Worm (Caenorhabditis elegans): ENCODE measurements around the gene Y73B6BL.27.

Y73B6BL.27 gene

ce11 chrIV:6487047-6487446 lies 14.0 kb upstream of the Y73B6BL.27 start, which contains the start of gene Y73B6BL.37 (continued):
- TF ChIP-seq F23B12.7 (tag; optimal IDR thresholded peaks at IDR 0.05; ENCODE audit: insufficient read depth) (no peak), bed-1 (GFP tag; IDR thresholded peaks at IDR 0.05) (no peak)

- TF ChIP-seq bed-1 (GFP tag; IDR thresholded peaks at IDR 0.05): no peak
- TF ChIP-seq sdz-38 (tag; optimal IDR thresholded peaks at IDR 0.05): no peak
- 0 out of 2 replicates have a peak, but pooled peaks have one; percentile 47 for TF ChIP-seq attf-3 (GFP tag; conservative IDR thresholded peaks at IDR 0.05)
- TF ChIP-seq lin-35 (GFP tag; optimal IDR thresholded peaks at IDR 0.05): peak in 1 of 3 experiments; percentile 10
- TF ChIP-seq Y79H2A.3 (GFP tag; conservative IDR thresholded peaks at IDR 0.05): 0 out of 2 replicates have a peak, but pooled peaks have one; percentile 12
- peak; percentile 57 for TF ChIP-seq ztf-26 (tag; optimal IDR thresholded peaks at IDR 0.05)
- TF ChIP-seq Y53F4B.3 (GFP tag; IDR thresholded peaks at IDR 0.05): peak; percentile 35; the same call in 1 of the 2 replicates
- TF ChIP-seq sptf-2 (GFP tag; optimal IDR thresholded peaks at IDR 0.05): no peak
- no peak for TF ChIP-seq F22D6.2 (tag; optimal IDR thresholded peaks at IDR 0.05)
- no peak; the same call in 1 of the 2 replicates for TF ChIP-seq ekl-4 (GFP tag; IDR thresholded peaks at IDR 0.05)
- peak; percentile 32 for TF ChIP-seq mes-4 (tag; optimal IDR thresholded peaks at IDR 0.05)
- TF ChIP-seq lin-54 (GFP tag; optimal IDR thresholded peaks at IDR 0.05): peak; percentile 60
- TF ChIP-seq K11D2.4 (GFP tag; IDR thresholded peaks at IDR 0.05): 0 out of 2 replicates have a peak, but pooled peaks have one; percentile 62
- peak; percentile 68 for TF ChIP-seq snpc-3.4 (tag; optimal IDR thresholded peaks at IDR 0.05)
- peak; percentile 57 for TF ChIP-seq B0336.3 (GFP tag; IDR thresholded peaks at IDR 0.05)
- peak; percentile 96 for TF ChIP-seq tbp1 (GFP tag; optimal IDR thresholded peaks at IDR 0.05)
- TF ChIP-seq unc-130 (GFP tag; optimal IDR thresholded peaks at IDR 0.05): peak; percentile 4
- peak; percentile 2 for TF ChIP-seq tlf-1 (GFP tag; optimal IDR thresholded peaks at IDR 0.05)
- TF ChIP-seq F55B11.4 (tag; optimal IDR thresholded peaks at IDR 0.05; ENCODE audit: borderline replicate concordance, insufficient read depth): no peak
- TF ChIP-seq nfyb-1 (GFP tag; IDR thresholded peaks at IDR 0.05): peak; percentile 78
- TF ChIP-seq efl-1 (GFP tag; optimal IDR thresholded peaks at IDR 0.05): no peak
- TF ChIP-seq cebp-2 (GFP tag; IDR thresholded peaks at IDR 0.05): no peak
- TF ChIP-seq nhr-179 (tag; optimal IDR thresholded peaks at IDR 0.05): no peak
- TF ChIP-seq aptf-3 (GFP tag; IDR thresholded peaks at IDR 0.05): no peak
- TF ChIP-seq F10E7.11 (tag; optimal IDR thresholded peaks at IDR 0.05): no peak
- TF ChIP-seq nhr-120 (GFP tag; IDR thresholded peaks at IDR 0.05): no peak
- no peak for TF ChIP-seq zfh-2 (GFP tag; conservative IDR thresholded peaks at IDR 0.05)
- peak; percentile 17 for TF ChIP-seq atf-7 (tag; optimal IDR thresholded peaks at IDR 0.05)
- TF ChIP-seq F37B4.10 (GFP tag; IDR thresholded peaks at IDR 0.05): no peak
- no peak for TF ChIP-seq B0019.2 (GFP tag; conservative IDR thresholded peaks at IDR 0.05)
- peak; percentile 80 for TF ChIP-seq attf-6 (GFP tag; IDR thresholded peaks at IDR 0.05)
- TF ChIP-seq Y53G8AR.9 (GFP tag; conservative IDR thresholded peaks at IDR 0.05): peak; percentile 57; the same call in 1 of the 2 replicates
- TF ChIP-seq ceh-91 (GFP tag; IDR thresholded peaks at IDR 0.05): no peak
- TF ChIP-seq gei-17 (GFP tag; optimal IDR thresholded peaks at IDR 0.05): no peak
- peak; percentile 72; the same call in 1 of the 2 replicates for TF ChIP-seq let-526 (GFP tag; IDR thresholded peaks at IDR 0.05)
- TF ChIP-seq nhr-27 (tag; optimal IDR thresholded peaks at IDR 0.05): no peak
- TF ChIP-seq rpc-1 (optimal IDR thresholded peaks at IDR 0.05): peak; percentile 71
- peak; percentile 88 for TF ChIP-seq rpc-1 (tag; optimal IDR thresholded peaks at IDR 0.05)
- peak; percentile 45 for TF ChIP-seq T07F8.4 (tag; optimal IDR thresholded peaks at IDR 0.05)
- TF ChIP-seq snpc-1.1 (tag; optimal IDR thresholded peaks at IDR 0.05; ENCODE audit: insufficient read depth): peak; percentile 42
- TF ChIP-seq B0035.1 (tag; optimal IDR thresholded peaks at IDR 0.05): peak; percentile 36
- peak; percentile 75 for TF ChIP-seq nhr-90 (tag; optimal IDR thresholded peaks at IDR 0.05)
- TF ChIP-seq K12H6.12 (tag; optimal IDR thresholded peaks at IDR 0.05): peak; percentile 37
- 0 out of 2 replicates have a peak, but pooled peaks have one; percentile 55 for TF ChIP-seq madf-3 (GFP tag; IDR thresholded peaks at IDR 0.05)
- TF ChIP-seq C06A6.2 (GFP tag; conservative IDR thresholded peaks at IDR 0.05): no peak; the same call in 1 of the 2 replicates
- TF ChIP-seq fkh-3 (tag; optimal IDR thresholded peaks at IDR 0.05): no peak
These were observed 7.9 kb upstream of the Y73B6BL.27 start for ce11 chrIV:6480978-6481377.

All from whole organism, young adult.